Worm (Caenorhabditis elegans) whole organism, L4/young adult: ENCODE data around the gene Y54G2A.45.

Source experiments
- W03F9.2 ChIP-seq: fragments of 150-350 bp; optimal IDR thresholded peaks from 2 replicates; lab custom pipeline; 2014; ENCODE audit warnings: missing biosample characterization, missing genetic modification characterization
- dao-5 ChIP-seq: sonication (generic microtip); optimal IDR thresholded peaks from 2 replicates; lab custom pipeline; 2016; ENCODE audit warnings: missing genotype, missing genetic modification characterization, moderate library complexity, missing compliant biosample characterization
- him-1 ChIP-seq: sonication (generic microtip); optimal IDR thresholded peaks from 2 replicates; lab custom pipeline; 2016; ENCODE audit warnings: missing genotype, missing genetic modification reagents, missing genetic modification characterization, missing compliant biosample characterization

DNA sequence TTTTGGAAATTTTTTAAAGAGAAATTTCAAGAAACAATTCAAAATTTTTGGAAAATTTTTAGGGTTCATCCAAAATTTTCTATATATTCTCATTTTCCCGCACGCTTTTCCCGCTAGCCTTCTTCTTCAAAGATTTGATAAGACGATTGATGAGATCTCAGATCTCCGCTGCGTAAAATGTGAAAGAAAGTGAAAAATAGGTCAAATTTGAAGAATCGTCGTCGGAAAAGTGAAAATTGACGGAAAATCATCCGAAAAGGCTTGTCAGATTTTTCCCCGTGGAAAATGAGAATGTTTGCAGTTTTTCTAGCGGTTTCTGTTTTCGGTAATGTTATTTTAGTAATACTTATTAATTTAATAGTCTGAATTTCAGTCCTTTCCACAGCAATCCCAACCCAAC lies 3.6 kb downstream of the Y54G2A.45 start, which contains the start of gene Y54G2A.76:
- TF ChIP-seq dao-5 (no peak), him-1 (tag; lab: Kevin White, UChicago) (no peak), W03F9.2 (tag; lab: Kevin White, UChicago) (no peak)
